Worm (Caenorhabditis elegans) whole organism, L2 larva: ENCODE measurements around the gene col-69.

Experiments used
- blmp-1 ChIP-seq: sonication (generic microtip); optimal IDR thresholded peaks from 2 replicates; lab custom pipeline; 2017; ENCODE audit warnings: missing genetic modification characterization, mild to moderate bottlenecking, missing compliant biosample characterization, antibody characterized with exemption, moderate library complexity; ENCODE audit not compliant: insufficient read depth
- ceh-16 ChIP-seq: fragments of 150-350 bp; optimal IDR thresholded peaks from 2 replicates; lab custom pipeline; 2014; ENCODE audit warnings: missing biosample characterization, missing genetic modification characterization
- elt-1 ChIP-seq: fragments of 150-350 bp; optimal IDR thresholded peaks from 2 replicates; lab custom pipeline; 2014; ENCODE audit warnings: missing biosample characterization, missing genetic modification characterization
- lin-39 ChIP-seq: fragments of 150-350 bp; optimal IDR thresholded peaks from 2 replicates; lab custom pipeline; 2014; ENCODE audit warnings: missing biosample characterization, missing genetic modification reagents, missing genetic modification characterization
- lsy-2 ChIP-seq, 2 experiments: fragments of 150-350 bp in 1 of 2; sonication (generic microtip) in 1 of 2; optimal IDR thresholded peaks; 2 replicates each; lab custom pipeline; 2014 to 2017; ENCODE audit warnings: missing biosample characterization in 2 of 2, missing genetic modification characterization in 2 of 2
- nhr-12 ChIP-seq: fragments of 150-350 bp; optimal IDR thresholded peaks from 2 replicates; lab custom pipeline; 2014; ENCODE audit warnings: missing biosample characterization, missing genetic modification characterization
- nhr-237 ChIP-seq: fragments of 150-350 bp; optimal IDR thresholded peaks from 2 replicates; lab custom pipeline; 2014; ENCODE audit warnings: missing biosample characterization, missing genetic modification characterization
- nhr-6 ChIP-seq: fragments of 150-350 bp; optimal IDR thresholded peaks from 2 replicates; lab custom pipeline; 2014; ENCODE audit warnings: missing biosample characterization, missing genetic modification characterization
- nhr-77 ChIP-seq: fragments of 150-350 bp; optimal IDR thresholded peaks from 2 replicates; lab custom pipeline; 2014; ENCODE audit warnings: missing biosample characterization, missing genetic modification characterization
- sem-4 ChIP-seq: fragments of 150-350 bp; optimal IDR thresholded peaks from 2 replicates; lab custom pipeline; 2014; ENCODE audit warnings: missing biosample characterization, missing genetic modification reagents, missing genetic modification characterization
- snpc-4 ChIP-seq: fragments of 150-350 bp; optimal IDR thresholded peaks from 2 replicates; lab custom pipeline; 2014; ENCODE audit warnings: missing biosample characterization, missing genetic modification characterization
- unc-39 ChIP-seq: fragments of 150-350 bp; optimal IDR thresholded peaks from 2 replicates; lab custom pipeline; 2014; ENCODE audit warnings: missing biosample characterization, missing genetic modification characterization
- unc-62 ChIP-seq: fragments of 150-350 bp; optimal IDR thresholded peaks from 2 replicates; lab custom pipeline; 2014; ENCODE audit warnings: missing biosample characterization, missing genetic modification reagents, missing genetic modification characterization
- ztf-11 ChIP-seq: sonication (generic microtip); optimal IDR thresholded peaks from 2 replicates; lab custom pipeline; 2017; ENCODE audit warnings: missing biosample characterization, missing genetic modification characterization

DNA sequence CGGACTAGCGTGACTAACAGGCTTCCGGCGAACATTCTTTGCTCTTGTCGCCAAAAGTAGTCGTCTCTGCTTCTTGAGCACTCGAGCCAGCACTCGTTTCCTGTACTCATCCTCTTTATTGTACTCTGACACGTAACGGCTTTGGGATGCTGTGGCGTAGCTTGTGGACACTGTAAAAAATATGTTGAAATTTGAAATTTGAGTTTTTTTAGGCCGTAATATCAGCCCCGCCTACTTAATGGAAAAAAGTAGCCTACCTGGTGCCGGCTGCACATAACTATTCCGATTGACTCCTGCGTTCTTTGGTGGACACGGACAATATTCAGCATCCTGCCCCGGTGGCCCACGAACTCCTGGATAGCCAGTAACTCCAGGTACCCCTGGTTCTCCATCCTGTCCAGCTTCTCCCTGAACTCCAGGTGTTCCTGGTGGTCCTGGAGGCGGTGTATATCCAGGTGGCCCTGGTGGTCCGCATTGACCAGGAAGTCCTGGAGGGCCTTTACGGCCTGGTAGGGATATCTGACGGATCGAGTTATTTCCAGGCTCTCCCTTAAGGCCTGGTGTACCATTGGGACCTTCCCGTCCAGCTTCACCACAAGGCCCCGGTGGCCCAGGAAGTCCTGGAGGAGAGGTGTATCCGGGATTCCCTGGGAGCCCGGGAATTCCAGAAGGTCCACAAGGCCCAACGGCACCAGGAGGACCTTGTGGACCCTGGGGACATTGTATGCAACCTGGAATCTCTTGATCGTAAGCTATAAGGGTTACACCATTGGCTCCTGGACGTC lies 1.4 kb downstream of the col-69 start:
- TF ChIP-seq blmp-1 (tag; lab: Kevin White, UChicago) (no peak), sem-4 (tag; lab: Kevin White, UChicago) (no peak), lsy-2 (tag; optimal IDR thresholded peaks at IDR 0.05; lab: Kevin White, UChicago) (no peak), lin-39 (tag; lab: Kevin White, UChicago) (no peak), nhr-237 (no peak), unc-62 (GFP tag; lab: Kevin White, UChicago) (no peak), ceh-16 (tag; lab: Kevin White, UChicago) (no peak), nhr-77 (no peak), elt-1 (tag; lab: Kevin White, UChicago) (no peak), nhr-12 (tag; lab: Kevin White, UChicago) (no peak), nhr-6 (no peak), ztf-11 (tag; lab: Kevin White, UChicago) (no peak), unc-39 (tag; lab: Kevin White, UChicago) (no peak), snpc-4 (tag; lab: Kevin White, UChicago) (no peak)
